Worm (Caenorhabditis elegans) whole organism, young adult: Measurements from ENCODE around the gene srw-40.

Experiments used
- F23B12.7 ChIP-seq: sonication (generic microtip); optimal IDR thresholded peaks from 2 replicates; lab custom pipeline; 2017; ENCODE audit warnings: missing genetic modification characterization, mild to moderate bottlenecking, missing compliant biosample characterization, antibody characterized with exemption, moderate library complexity; ENCODE audit not compliant: insufficient read depth
- atf-7 ChIP-seq: sonication (generic microtip); optimal IDR thresholded peaks from 2 replicates; lab custom pipeline; 2017; ENCODE audit warnings: mild to moderate bottlenecking, missing genetic modification characterization, missing compliant biosample characterization
- snpc-4 ChIP-seq, 5 experiments: fragments of 150-350 bp in 1 of 5; sonication (generic microtip) in 4 of 5; optimal IDR thresholded peaks; 2 replicates each; lab custom pipeline; 2014 to 2018; ENCODE audit warnings: missing genetic modification characterization in 5 of 5, missing biosample characterization in 3 of 5, antibody characterized with exemption in 2 of 5, mild to moderate bottlenecking in 2 of 5, missing compliant biosample characterization in 2 of 5, missing genotype in 2 of 5, moderate library complexity in 2 of 5, missing genetic modification reagents in 1 of 5
- unc-130 ChIP-seq: sonication (generic microtip); optimal IDR thresholded peaks from 2 replicates; lab custom pipeline; 2016; ENCODE audit warnings: missing genetic modification reagents, missing genetic modification characterization, missing compliant biosample characterization

DNA sequence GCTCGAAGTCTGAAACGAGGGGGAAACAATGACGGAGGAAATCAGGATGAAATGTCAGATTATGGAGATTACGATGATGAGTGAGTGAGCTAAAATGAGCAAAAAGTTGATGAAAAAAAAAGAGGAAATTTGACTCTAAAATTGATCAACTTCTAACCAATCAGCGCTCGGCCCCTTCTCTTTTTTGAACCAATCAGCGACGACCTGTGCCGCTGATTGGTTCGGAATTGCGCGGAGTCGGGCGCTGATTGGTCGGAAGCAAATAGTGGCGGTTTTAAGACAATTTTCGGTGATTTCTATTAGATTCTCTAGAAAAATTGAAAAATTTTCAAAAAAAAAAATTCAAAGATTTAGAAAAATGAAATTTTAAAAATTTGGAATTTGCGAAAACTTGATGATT lies 21.8 kb upstream of the srw-40 start:
- no peak for TF ChIP-seq unc-130 (GFP tag; lab: Kevin White, UChicago)
- no peak for TF ChIP-seq F23B12.7
- no peak for TF ChIP-seq atf-7 (tag; lab: Kevin White, UChicago)
- no peak for TF ChIP-seq snpc-4 (GFP tag; optimal IDR thresholded peaks at IDR 0.05; lab: Kevin White, UChicago)
- no peak for TF ChIP-seq snpc-4 (tag; optimal IDR thresholded peaks at IDR 0.05; lab: Kevin White, UChicago)
